Worm (Caenorhabditis elegans) whole organism, L4/young adult: ENCODE measurements around the gene fbxa-147.

Experiments
- W03F9.2 ChIP-seq: fragments of 150-350 bp; optimal IDR thresholded peaks from 2 replicates; lab custom pipeline; 2014; ENCODE audit warnings: missing biosample characterization, missing genetic modification characterization
- dao-5 ChIP-seq: sonication (generic microtip); optimal IDR thresholded peaks from 2 replicates; lab custom pipeline; 2016; ENCODE audit warnings: missing genotype, missing genetic modification characterization, moderate library complexity, missing compliant biosample characterization
- him-1 ChIP-seq: sonication (generic microtip); optimal IDR thresholded peaks from 2 replicates; lab custom pipeline; 2016; ENCODE audit warnings: missing genotype, missing genetic modification reagents, missing genetic modification characterization, missing compliant biosample characterization

DNA sequence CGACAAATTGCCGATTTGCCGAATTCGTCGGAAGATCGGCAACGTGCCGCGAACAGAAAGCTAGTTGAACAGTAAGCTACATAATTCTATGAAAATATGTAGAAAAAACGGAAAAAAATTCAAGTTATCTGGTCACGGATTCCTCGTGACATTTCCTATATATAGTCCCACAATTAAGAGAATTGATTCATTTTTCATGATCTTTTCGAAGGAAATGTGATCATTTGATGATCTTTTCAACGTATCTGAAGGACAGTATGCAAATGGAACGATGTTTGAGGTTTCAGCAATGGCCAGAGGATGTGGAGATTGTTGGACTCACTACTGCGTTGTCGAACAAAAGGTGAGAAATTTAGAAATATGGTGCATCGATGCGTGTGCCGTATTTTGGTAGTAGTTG is 8.3 kb upstream of the fbxa-147 start, which contains the start of gene R08A2.9:
- TF ChIP-seq him-1 (tag; lab: Kevin White, UChicago) = no peak
- TF ChIP-seq dao-5 (tag; lab: Kevin White, UChicago) = no peak
- no peak for TF ChIP-seq W03F9.2 (tag; lab: Kevin White, UChicago)
